Fruit fly (Drosophila melanogaster): ENCODE data around the gene snRNP-U1-70K.

snRNP-U1-70K gene

dm6 chr2L:6968013-6968517 is 3.5 kb downstream of the snRNP-U1-70K start (continued):
- TF ChIP-seq insv (GFP tag; optimal IDR thresholded peaks at IDR 0.05) (no peak), CG5180 (GFP tag; optimal IDR thresholded peaks at IDR 0.05) (no peak), CG12071 (GFP tag; optimal IDR thresholded peaks at IDR 0.05) (peak; percentile 44), Atf-2 (GFP tag; optimal IDR thresholded peaks at IDR 0.05) (peak; percentile 38), oc (tag; optimal IDR thresholded peaks at IDR 0.05) (peak; percentile 19), CG16863 (GFP tag; optimal IDR thresholded peaks at IDR 0.05) (peak; percentile 39), CG42726 (GFP tag; IDR thresholded peaks at IDR 0.05; ENCODE audit: partially characterized antibody) (peak; percentile 19; the same call in 1 of the 2 replicates), sc (optimal IDR thresholded peaks at IDR 0.05) (no peak), sc (GFP tag; optimal IDR thresholded peaks at IDR 0.05) (no peak), CG2712 (tag; optimal IDR thresholded peaks at IDR 0.05) (peak; percentile 40), stwl (tag; optimal IDR thresholded peaks at IDR 0.05) (peak; percentile 14), CG18011 (GFP tag; optimal IDR thresholded peaks at IDR 0.05) (peak; percentile 28), CG9727 (GFP tag; optimal IDR thresholded peaks at IDR 0.05) (peak; percentile 46), hbn (GFP tag; IDR thresholded peaks at IDR 0.05; ENCODE audit: partially characterized antibody) (peak; percentile 79), chinmo (GFP tag; IDR thresholded peaks at IDR 0.05; ENCODE audit: partially characterized antibody) (no peak; the same call in 3 of the 4 replicates), CG4424 (GFP tag; optimal IDR thresholded peaks at IDR 0.05) (peak; percentile 41), CG11456 (GFP tag; IDR thresholded peaks at IDR 0.05) (peak; percentile 16; the same call in 2 of the 3 replicates), E2f1 (GFP tag; IDR thresholded peaks at IDR 0.05) (no peak), maf-S (GFP tag; optimal IDR thresholded peaks at IDR 0.05) (peak; percentile 9), tin (GFP tag; optimal IDR thresholded peaks at IDR 0.05) (peak; percentile 38), CG13775 (GFP tag; optimal IDR thresholded peaks at IDR 0.05) (peak; percentile 54), Mes4 (GFP tag; optimal IDR thresholded peaks at IDR 0.05) (peak; percentile 59), pros (GFP tag; optimal IDR thresholded peaks at IDR 0.05) (no peak), CG10959 (GFP tag; IDR thresholded peaks at IDR 0.05) (no peak), jumu (GFP tag; optimal IDR thresholded peaks at IDR 0.05) (peak; percentile 36), CG9797 (GFP tag; optimal IDR thresholded peaks at IDR 0.05) (no peak), psq (GFP tag; optimal IDR thresholded peaks at IDR 0.05) (no peak), HLH3B (GFP tag; IDR thresholded peaks at IDR 0.05) (peak; percentile 27; the same call in 1 of the 2 replicates), toy (GFP tag; IDR thresholded peaks at IDR 0.05) (no peak), sna (GFP tag; IDR thresholded peaks at IDR 0.05; ENCODE audit: partially characterized antibody) (peak; percentile 91), CG2129 (GFP tag; IDR thresholded peaks at IDR 0.05; ENCODE audit: partially characterized antibody) (peak; percentile 79), CG8388 (GFP tag; optimal IDR thresholded peaks at IDR 0.05) (peak; percentile 31), D19B (GFP tag; optimal IDR thresholded peaks at IDR 0.05) (peak; percentile 99), CG18476 (GFP tag; optimal IDR thresholded peaks at IDR 0.05) (peak; percentile 12), CG7786 (GFP tag; optimal IDR thresholded peaks at IDR 0.05) (peak; percentile 28), CG14441 (GFP tag; IDR thresholded peaks at IDR 0.05) (peak; percentile 48; the same call in 1 of the 2 replicates), Doc3 (GFP tag; IDR thresholded peaks at IDR 0.05; ENCODE audit: partially characterized antibody) (peak; percentile 91), shn (GFP tag; optimal IDR thresholded peaks at IDR 0.05) (peak; percentile 38), Pdp1 (GFP tag; optimal IDR thresholded peaks at IDR 0.05) (peak; percentile 33 to 62), schlank (tag; optimal IDR thresholded peaks at IDR 0.05) (no peak), CG2120 (GFP tag; optimal IDR thresholded peaks at IDR 0.05) (peak; percentile 75), CG11695 (GFP tag; IDR thresholded peaks at IDR 0.05) (peak; percentile 53; the same call in 1 of the 3 replicates), Atf3 (GFP tag; optimal IDR thresholded peaks at IDR 0.05) (peak; percentile 23), Meics (GFP tag; optimal IDR thresholded peaks at IDR 0.05) (peak; percentile 45), CoRest (tag; optimal IDR thresholded peaks at IDR 0.05) (peak; percentile 5), bowl (GFP tag; IDR thresholded peaks at IDR 0.05) (peak; percentile 21; the same call in 1 of the 2 replicates), CG15011 (GFP tag; optimal IDR thresholded peaks at IDR 0.05) (no peak), CG11504 (tag; optimal IDR thresholded peaks at IDR 0.05) (peak; percentile 51), CG10147 (GFP tag; optimal IDR thresholded peaks at IDR 0.05) (no peak)
